Fruit fly (Drosophila melanogaster) whole organism, pupa: Measurements from ENCODE around the gene Mondo.
A peak's percentile ranks its signal among the peaks of the same experiment; 100 is the strongest.

Source experiments
- CG10348 ChIP-seq: fragments of 200-800 bp; sonication (Bioruptor generic); IDR thresholded peaks from 2 replicates; pipeline ENCODE4 v1.3.6; 2022; ENCODE audit warnings: missing biosample characterization, missing genetic modification characterization
- CG12605 ChIP-seq: fragments of 200-800 bp; sonication (Bioruptor generic); IDR thresholded peaks from 2 replicates; pipeline ENCODE4 v1.3.6; 2022; ENCODE audit warnings: missing biosample characterization, missing genetic modification characterization
- CG13204 ChIP-seq: fragments of 200-800 bp; sonication (Bioruptor generic); optimal IDR thresholded peaks from 2 replicates; lab custom pipeline; 2018; ENCODE audit warnings: missing biosample characterization, mild to moderate bottlenecking, missing genetic modification characterization, moderate library complexity
- CG14655 ChIP-seq: fragments of 200-800 bp; sonication (Bioruptor generic); optimal IDR thresholded peaks from 3 replicates; lab custom pipeline; 2017; ENCODE audit warnings: mild to moderate bottlenecking, missing biosample characterization, missing genetic modification reagents, missing genetic modification characterization
- CG15710 ChIP-seq: fragments of 200-800 bp; sonication (Bioruptor generic); optimal IDR thresholded peaks from 2 replicates; lab custom pipeline; 2018; ENCODE audit warnings: missing biosample characterization, mild to moderate bottlenecking, missing genetic modification characterization, moderate library complexity
- CG17806 ChIP-seq: fragments of 200-800 bp; sonication (Bioruptor generic); optimal IDR thresholded peaks from 2 replicates; lab custom pipeline; 2018; ENCODE audit warnings: missing biosample characterization, mild to moderate bottlenecking, missing genetic modification characterization, moderate library complexity
- CG32121 ChIP-seq: fragments of 200-800 bp; sonication (Bioruptor generic); IDR thresholded peaks from 2 replicates; pipeline ENCODE4 v1.3.6; 2022; ENCODE audit warnings: missing biosample characterization, missing genetic modification characterization
- CG34367 ChIP-seq: fragments of 200-800 bp; sonication (Bioruptor generic); optimal IDR thresholded peaks from 2 replicates; lab custom pipeline; 2018; ENCODE audit warnings: missing biosample characterization, mild to moderate bottlenecking, missing genetic modification characterization
- CG4496 ChIP-seq: fragments of 200-800 bp; sonication (Bioruptor generic); IDR thresholded peaks from 3 replicates; pipeline ENCODE4 v1.3.6; 2022; ENCODE audit warnings: missing biosample characterization, missing genetic modification characterization
- CG8159 ChIP-seq: fragments of 200-800 bp; sonication (Bioruptor generic); optimal IDR thresholded peaks from 3 replicates; lab custom pipeline; 2018; ENCODE audit warnings: missing biosample characterization, mild to moderate bottlenecking, missing genetic modification characterization, moderate library complexity
- CG8301 ChIP-seq: fragments of 200-800 bp; sonication (Bioruptor generic); optimal IDR thresholded peaks from 2 replicates; lab custom pipeline; 2018; ENCODE audit warnings: missing biosample characterization, mild to moderate bottlenecking, missing genetic modification characterization
- CG9948 ChIP-seq: fragments of 200-800 bp; sonication (Bioruptor generic); optimal IDR thresholded peaks from 2 replicates; lab custom pipeline; 2018; ENCODE audit warnings: missing biosample characterization, mild to moderate bottlenecking, missing genetic modification characterization, moderate library complexity
- D1 ChIP-seq: fragments of 200-800 bp; sonication (Bioruptor generic); optimal IDR thresholded peaks from 2 replicates; lab custom pipeline; 2018; ENCODE audit warnings: missing biosample characterization, mild to moderate bottlenecking, missing genetic modification characterization, moderate library complexity
- EcR ChIP-seq: fragments of 200-800 bp; sonication (Bioruptor generic); optimal IDR thresholded peaks from 3 replicates; lab custom pipeline; 2019; ENCODE audit warnings: missing biosample characterization, missing genetic modification characterization, mild to moderate bottlenecking, moderate library complexity, missing genetic modification reagents
- Ets98B ChIP-seq: fragments of 200-800 bp; sonication (Bioruptor generic); IDR thresholded peaks from 2 replicates; pipeline ENCODE4 v1.3.6; 2022; ENCODE audit warnings: missing biosample characterization, missing genetic modification characterization
- Pif1A ChIP-seq: fragments of 200-800 bp; sonication (Bioruptor generic); optimal IDR thresholded peaks from 3 replicates; lab custom pipeline; 2016; ENCODE audit warnings: missing biosample characterization, missing genetic modification characterization
- Pif1B ChIP-seq: fragments of 200-800 bp; sonication (Bioruptor generic); optimal IDR thresholded peaks from 3 replicates; lab custom pipeline; 2016; ENCODE audit warnings: missing biosample characterization, missing genetic modification characterization
- Snoo ChIP-seq: fragments of 200-800 bp; sonication (Bioruptor generic); optimal IDR thresholded peaks from 3 replicates; lab custom pipeline; 2017; ENCODE audit warnings: missing biosample characterization, mild to moderate bottlenecking, missing genetic modification characterization, inconsistent platforms
- fd96Ca ChIP-seq: fragments of 200-800 bp; sonication (Bioruptor generic); IDR thresholded peaks from 3 replicates; pipeline ENCODE4 v1.3.6; 2022; ENCODE audit warnings: missing biosample characterization, missing genetic modification characterization
- gl ChIP-seq: fragments of 200-800 bp; sonication (Bioruptor generic); optimal IDR thresholded peaks from 2 replicates; lab custom pipeline; 2018; ENCODE audit warnings: missing biosample characterization, mild to moderate bottlenecking, missing genetic modification characterization
- rn ChIP-seq: fragments of 200-800 bp; sonication (Bioruptor generic); IDR thresholded peaks from 2 replicates; pipeline ENCODE4 v1.3.6; 2022; ENCODE audit warnings: missing biosample characterization, missing genetic modification characterization

Gene Mondo

DNA sequence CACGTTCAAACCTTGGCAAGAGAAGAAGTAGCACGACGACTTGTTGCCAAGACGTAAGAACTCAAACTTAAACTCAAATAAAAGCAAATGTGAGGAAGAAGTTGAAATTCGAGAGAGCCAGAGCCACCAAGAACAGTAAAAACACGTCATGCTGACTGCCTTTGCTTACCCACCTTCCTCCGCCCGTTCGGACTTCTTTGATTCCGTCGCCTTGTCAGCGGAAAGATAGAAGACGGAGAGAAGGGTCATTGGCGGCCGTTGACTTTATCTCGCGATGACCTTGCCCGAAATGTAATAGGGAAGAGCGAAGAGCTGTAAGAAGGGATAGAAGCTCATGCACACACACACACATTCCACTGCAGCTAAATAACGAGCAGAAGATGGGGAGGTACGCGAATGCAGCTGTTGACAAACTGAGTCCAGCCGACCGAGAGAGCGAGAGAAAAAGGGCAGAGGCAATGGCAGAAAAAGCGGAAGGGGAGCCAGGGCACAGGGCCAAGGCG, 65.8 kb downstream of the Mondo start:
- no peak for TF ChIP-seq CG10348 (GFP tag; lab: Robert Waterston, UW)
- 0 out of 3 replicates have a peak, but pooled peaks have one; percentile 15 for TF ChIP-seq CG4496 (GFP tag; lab: Robert Waterston, UW)
- TF ChIP-seq CG13204 = peak; percentile 35
- TF ChIP-seq EcR = peak; percentile 99
- no peak for TF ChIP-seq CG9948 (tag; lab: Kevin White, UChicago)
- TF ChIP-seq Snoo = peak; percentile 2
- TF ChIP-seq CG14655 (GFP tag; lab: Kevin White, UChicago) = no peak
- TF ChIP-seq, all 21 proteins: peak for 4

DNA sequence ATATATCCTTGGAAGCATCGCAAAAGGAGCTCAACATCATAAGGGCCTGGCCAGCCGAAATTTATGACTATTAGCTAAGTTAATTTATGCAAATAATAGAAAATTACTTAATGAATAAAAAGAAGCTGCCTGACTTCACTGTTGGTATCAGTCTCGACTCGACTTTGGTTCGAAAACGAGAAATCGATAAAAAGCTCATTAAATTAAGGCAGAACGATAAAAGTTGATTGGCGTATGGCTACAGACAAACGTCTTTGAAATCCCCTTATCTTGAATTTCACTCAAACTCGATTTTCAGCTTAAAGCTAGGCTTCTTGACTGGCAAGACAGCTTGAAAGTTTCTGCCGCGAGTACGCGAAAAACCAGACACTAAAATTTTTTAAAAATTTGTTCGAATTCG, 67.5 kb downstream of the Mondo start:
- TF ChIP-seq CG15710 (tag; lab: Kevin White, UChicago) (no peak), CG4496 (GFP tag; lab: Robert Waterston, UW) (no peak), CG10348 (GFP tag; lab: Robert Waterston, UW) (no peak), CG17806 (tag; lab: Kevin White, UChicago) (no peak), CG32121 (no peak), D1 (tag; lab: Kevin White, UChicago) (no peak), Pif1B (no peak), rn (no peak), gl (tag; lab: Kevin White, UChicago) (no peak), CG13204 (no peak), CG12605 (GFP tag; lab: Robert Waterston, UW) (no peak), fd96Ca (GFP tag; lab: Robert Waterston, UW) (no peak), CG9948 (tag; lab: Kevin White, UChicago) (no peak), Ets98B (GFP tag; lab: Robert Waterston, UW) (no peak), CG8301 (tag; lab: Kevin White, UChicago) (no peak), CG34367 (tag; lab: Kevin White, UChicago) (no peak), EcR (no peak), CG8159 (tag; lab: Kevin White, UChicago) (no peak), CG14655 (GFP tag; lab: Kevin White, UChicago) (no peak)

DNA sequence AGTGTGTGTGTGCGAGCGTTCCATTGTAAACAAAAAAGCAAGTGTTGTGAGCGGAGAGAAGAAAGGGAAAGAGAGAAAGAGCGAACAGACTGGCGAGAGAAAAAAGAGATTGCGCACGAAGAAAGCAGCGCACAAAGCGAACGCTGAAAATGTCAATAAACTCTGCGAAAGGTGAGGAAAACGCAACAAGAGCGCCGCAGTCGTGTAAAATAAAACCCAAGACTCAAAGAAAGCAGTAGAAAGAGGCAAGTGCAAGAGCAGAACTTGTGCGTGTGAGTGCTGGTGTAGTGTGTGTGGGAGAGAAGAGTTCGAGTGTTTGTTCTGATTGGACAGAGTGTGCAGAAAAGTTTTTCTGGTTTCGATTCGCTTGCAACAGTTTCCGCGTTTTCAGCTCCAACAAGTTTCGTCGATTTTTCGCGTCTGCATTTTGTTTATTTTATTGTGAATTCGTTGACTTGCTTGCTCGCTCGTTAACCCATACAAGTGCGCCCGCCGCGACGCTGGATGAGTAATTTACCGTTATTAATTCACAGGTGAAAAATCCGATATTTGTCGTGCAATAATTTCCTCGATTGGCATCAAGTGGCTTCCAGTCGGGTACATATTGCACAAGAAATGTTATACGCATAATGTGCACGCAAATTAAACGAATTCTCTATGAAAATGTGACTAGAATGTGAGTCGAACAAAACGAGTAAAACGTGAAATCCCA, 71.9 kb downstream of the Mondo start:
- no peak for TF ChIP-seq CG10348 (GFP tag; lab: Robert Waterston, UW)
- no peak for TF ChIP-seq Snoo
- peak; percentile 38 for TF ChIP-seq CG13204
- TF ChIP-seq Ets98B (GFP tag; lab: Robert Waterston, UW) = no peak
- TF ChIP-seq CG8301 (tag; lab: Kevin White, UChicago) = no peak
- peak; percentile 99 for TF ChIP-seq EcR
- TF ChIP-seq CG34367 (tag; lab: Kevin White, UChicago) = peak; percentile 29
- TF ChIP-seq rn = no peak
- TF ChIP-seq Pif1A = peak; percentile 19
- peak; percentile 31 for TF ChIP-seq Pif1B
- no peak for TF ChIP-seq CG8159 (tag; lab: Kevin White, UChicago)
- TF ChIP-seq fd96Ca (GFP tag; lab: Robert Waterston, UW) = no peak
- TF ChIP-seq CG14655 (GFP tag; lab: Kevin White, UChicago) = no peak
- no peak for TF ChIP-seq CG17806 (tag; lab: Kevin White, UChicago)

DNA sequence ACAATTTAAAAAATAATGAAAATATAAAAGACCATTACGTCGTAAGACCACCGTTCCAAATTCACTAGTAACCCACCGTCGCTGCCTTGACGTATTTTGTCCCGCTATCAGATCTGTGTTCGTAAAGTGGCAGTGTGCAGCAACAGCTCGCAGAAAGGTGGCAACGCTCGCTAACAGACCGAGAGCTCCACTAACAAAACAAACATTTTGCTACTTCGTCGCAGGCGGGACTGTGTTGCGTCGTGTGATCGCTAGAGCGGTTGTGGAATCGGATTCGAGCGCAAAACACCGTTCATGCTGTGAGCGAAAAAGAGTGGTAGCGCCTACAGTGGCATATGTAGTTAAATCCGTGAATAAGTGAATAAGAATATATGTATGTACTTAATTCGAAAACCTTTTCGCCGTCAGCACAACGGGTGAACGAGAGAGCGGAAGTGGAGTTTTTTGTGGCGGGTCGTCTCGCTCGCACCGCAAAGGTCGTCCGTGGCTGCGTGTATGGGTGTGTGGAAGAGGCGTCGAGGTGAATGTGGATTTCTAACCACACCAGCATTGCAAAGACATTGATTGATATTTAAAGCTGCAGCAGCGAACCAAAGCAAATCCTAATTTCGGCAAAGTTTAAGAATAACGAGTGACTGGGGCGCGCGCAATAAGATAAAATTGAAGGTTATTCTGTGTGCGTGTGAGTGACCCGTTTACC, 72.7 kb downstream of the Mondo start, which contains the start of gene Hr39:
Hr39 (plus strand) TSS at position 203 of the 700 bp plus-strand sequence.
- TF ChIP-seq CG13204 = no peak

DNA sequence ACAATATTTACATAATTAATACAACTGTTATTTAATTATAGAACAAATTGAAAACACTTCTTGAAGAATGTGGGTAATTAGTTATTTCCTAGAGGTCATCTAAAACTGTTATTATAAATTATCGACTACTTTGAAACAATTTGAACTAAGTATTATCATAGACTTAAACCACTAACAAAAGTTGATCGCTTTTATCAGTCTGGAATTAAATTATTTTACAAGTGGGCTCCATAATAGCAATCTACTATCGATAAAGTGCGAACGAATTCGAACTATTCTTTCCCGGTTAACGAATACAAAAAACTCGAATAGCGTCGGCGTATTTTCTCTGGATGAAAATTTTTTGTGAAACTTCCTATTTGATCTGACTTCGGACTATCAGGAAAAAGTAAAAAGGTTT, 73.2 kb downstream of the Mondo start, which contains the start of gene CG31626:
CG31626 (minus strand) TSS at position 101 of the 400 bp plus-strand sequence.
- TF ChIP-seq CG9948 (tag; lab: Kevin White, UChicago) = no peak
- no peak for TF ChIP-seq Pif1A
- TF ChIP-seq CG15710 (tag; lab: Kevin White, UChicago) = no peak
- no peak for TF ChIP-seq D1 (tag; lab: Kevin White, UChicago)
- TF ChIP-seq fd96Ca (GFP tag; lab: Robert Waterston, UW) = no peak
- TF ChIP-seq Ets98B (GFP tag; lab: Robert Waterston, UW) = no peak
- TF ChIP-seq EcR = no peak
- TF ChIP-seq CG14655 (GFP tag; lab: Kevin White, UChicago) = no peak
- no peak for TF ChIP-seq CG10348 (GFP tag; lab: Robert Waterston, UW)
